Worm (Caenorhabditis elegans) whole organism, L2 larva: Measurements from ENCODE around the gene R53.5.

Experiments
- F13H6.1 ChIP-seq: sonication (generic microtip); optimal IDR thresholded peaks from 2 replicates; lab custom pipeline; 2016; ENCODE audit warnings: missing genetic modification characterization, missing compliant biosample characterization
- R02D3.7 ChIP-seq: fragments of 150-350 bp; optimal IDR thresholded peaks from 2 replicates; lab custom pipeline; 2014; ENCODE audit warnings: missing biosample characterization, missing genetic modification characterization
- alr-1 ChIP-seq: fragments of 150-350 bp; optimal IDR thresholded peaks from 2 replicates; lab custom pipeline; 2014; ENCODE audit warnings: missing biosample characterization, missing genetic modification characterization
- ama-1 ChIP-seq: fragments of 150-350 bp; optimal IDR thresholded peaks from 2 replicates; lab custom pipeline; 2018; ENCODE audit warnings: inconsistent platforms
- ceh-16 ChIP-seq: fragments of 150-350 bp; optimal IDR thresholded peaks from 2 replicates; lab custom pipeline; 2014; ENCODE audit warnings: missing biosample characterization, missing genetic modification characterization
- egl-27 ChIP-seq: sonication (generic microtip); optimal IDR thresholded peaks from 3 replicates; lab custom pipeline; 2017; ENCODE audit warnings: missing biosample characterization, missing genetic modification reagents, missing genetic modification characterization
- unc-39 ChIP-seq: fragments of 150-350 bp; optimal IDR thresholded peaks from 2 replicates; lab custom pipeline; 2014; ENCODE audit warnings: missing biosample characterization, missing genetic modification characterization
- ztf-11 ChIP-seq: sonication (generic microtip); optimal IDR thresholded peaks from 2 replicates; lab custom pipeline; 2017; ENCODE audit warnings: missing biosample characterization, missing genetic modification characterization

DNA sequence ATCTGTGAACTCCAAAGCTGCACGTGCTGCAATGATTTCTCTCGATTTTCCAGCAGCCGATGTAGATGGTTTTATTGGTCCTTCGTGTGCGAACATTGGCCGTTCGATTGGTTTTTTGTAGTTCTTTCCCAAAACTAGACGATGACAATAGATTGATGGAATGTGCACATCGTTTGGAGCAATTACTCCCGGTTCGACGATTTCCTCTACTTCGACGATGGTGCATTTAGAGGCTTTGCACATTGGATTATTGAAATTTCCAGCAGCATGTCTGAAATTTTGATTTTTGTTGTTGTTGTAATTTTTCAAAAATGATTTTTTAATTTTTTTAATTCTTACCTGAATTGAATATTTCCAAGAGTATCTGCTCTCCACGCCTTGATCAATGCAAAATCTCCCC lies 34.6 kb downstream of the R53.5 start:
- TF ChIP-seq ztf-11 = no peak
- no peak for TF ChIP-seq F13H6.1
- no peak for TF ChIP-seq alr-1 (tag; lab: Kevin White, UChicago)
- TF ChIP-seq unc-39 = no peak
- TF ChIP-seq R02D3.7 (tag; lab: Kevin White, UChicago) = no peak
- no peak for TF ChIP-seq egl-27
- TF ChIP-seq ama-1 (lab: Kevin White, UChicago) = no peak
- no peak for TF ChIP-seq ceh-16 (tag; lab: Kevin White, UChicago)
